Worm (Caenorhabditis elegans) whole organism, L4/young adult: ENCODE data around the gene F09E10.6.

Source experiments
- W03F9.2 ChIP-seq: fragments of 150-350 bp; optimal IDR thresholded peaks from 2 replicates; lab custom pipeline; 2014; ENCODE audit warnings: missing biosample characterization, missing genetic modification characterization
- dao-5 ChIP-seq: sonication (generic microtip); optimal IDR thresholded peaks from 2 replicates; lab custom pipeline; 2016; ENCODE audit warnings: missing genotype, missing genetic modification characterization, moderate library complexity, missing compliant biosample characterization
- him-1 ChIP-seq: sonication (generic microtip); optimal IDR thresholded peaks from 2 replicates; lab custom pipeline; 2016; ENCODE audit warnings: missing genotype, missing genetic modification reagents, missing genetic modification characterization, missing compliant biosample characterization

DNA sequence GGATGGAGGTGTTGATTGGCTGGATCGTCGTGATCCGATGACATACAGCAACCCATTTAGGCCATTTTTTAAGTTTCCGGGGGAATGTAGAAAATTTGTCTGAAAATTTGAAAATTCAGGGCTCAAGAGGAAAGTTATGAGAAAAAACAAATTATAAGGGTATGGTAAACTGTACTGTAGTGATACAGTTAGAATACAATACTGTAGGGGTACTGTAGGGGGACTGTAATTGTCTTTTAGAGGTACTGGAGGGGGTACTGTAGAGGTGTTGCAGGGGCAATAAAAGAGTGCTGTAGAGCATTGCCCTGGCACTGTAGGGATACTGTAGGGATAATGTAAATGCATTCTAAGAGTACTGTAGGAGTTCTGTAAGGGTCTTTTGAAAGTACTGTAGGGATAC, 32.8 kb downstream of the F09E10.6 start, which contains the start of gene D1005.6:
- no peak for TF ChIP-seq W03F9.2
- no peak for TF ChIP-seq him-1 (tag; lab: Kevin White, UChicago)
- no peak for TF ChIP-seq dao-5
